Worm (Caenorhabditis elegans) whole organism, early embryonic: ENCODE data around the gene M28.10.

Experiments used
- F13C5.2 ChIP-seq: sonication (generic microtip); optimal IDR thresholded peaks from 2 replicates; lab custom pipeline; 2017; ENCODE audit warnings: mild to moderate bottlenecking, missing genetic modification characterization, inconsistent platforms, missing compliant biosample characterization
- aly-1 ChIP-seq: sonication (generic microtip); optimal IDR thresholded peaks from 2 replicates; lab custom pipeline; 2016; ENCODE audit warnings: missing genetic modification characterization, missing compliant biosample characterization
- ama-1 ChIP-seq: fragments of 150-350 bp; optimal IDR thresholded peaks from 2 replicates; lab custom pipeline; 2014
- ceh-13 ChIP-seq: fragments of 200-800 bp; sonication (Bioruptor generic); optimal IDR thresholded peaks from 2 replicates; lab custom pipeline; 2018; ENCODE audit warnings: mild to moderate bottlenecking, missing genetic modification characterization, missing compliant biosample characterization
- ets-7 ChIP-seq: sonication (generic microtip); optimal IDR thresholded peaks from 2 replicates; lab custom pipeline; 2016; ENCODE audit warnings: missing genotype, missing genetic modification characterization, missing compliant biosample characterization
- hmbx-1 ChIP-seq: sonication (generic microtip); optimal IDR thresholded peaks from 2 replicates; lab custom pipeline; 2016; ENCODE audit warnings: mild to moderate bottlenecking, missing genetic modification characterization, missing compliant biosample characterization
- hmg-4 ChIP-seq: fragments of 200-800 bp; sonication (Bioruptor generic); optimal IDR thresholded peaks from 2 replicates; lab custom pipeline; 2018; ENCODE audit warnings: mild to moderate bottlenecking, missing genetic modification characterization, missing compliant biosample characterization
- pes-1 ChIP-seq: fragments of 200-800 bp; sonication (Bioruptor generic); IDR thresholded peaks from 2 replicates; pipeline ENCODE4 v1.3.6; 2022; ENCODE audit warnings: missing genetic modification reagents, missing genetic modification characterization, missing compliant biosample characterization
- scrt-1 ChIP-seq: fragments of 200-800 bp; sonication (Bioruptor generic); IDR thresholded peaks from 2 replicates; pipeline ENCODE4 v1.3.6; 2022; ENCODE audit warnings: missing genetic modification characterization, missing compliant biosample characterization
- tbx-11 ChIP-seq: fragments of 200-800 bp; sonication (Bioruptor generic); IDR thresholded peaks from 2 replicates; pipeline ENCODE4 v1.3.6; 2022; ENCODE audit warnings: missing genetic modification characterization, missing compliant biosample characterization
- tra-4 ChIP-seq: sonication (generic microtip); optimal IDR thresholded peaks from 2 replicates; lab custom pipeline; 2017; ENCODE audit warnings: missing genetic modification characterization, missing compliant biosample characterization

DNA sequence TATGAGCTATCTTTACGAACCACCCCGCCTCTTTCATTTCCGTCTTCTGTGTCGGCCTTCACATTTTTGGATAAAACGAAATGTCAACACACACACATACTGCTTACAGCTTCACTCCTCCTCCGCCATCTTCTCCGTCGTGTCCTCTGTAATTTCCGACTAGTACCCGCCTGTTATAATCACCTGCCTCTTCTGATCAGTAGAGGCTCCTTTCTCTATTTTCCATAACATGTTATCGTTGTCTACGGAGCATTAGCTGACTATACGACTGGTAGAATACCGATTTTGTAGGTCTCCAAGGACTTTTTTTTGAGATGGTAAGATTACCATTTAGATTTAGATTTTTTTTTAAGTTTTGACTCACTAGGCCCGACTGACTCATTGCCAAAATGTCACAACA lies 37.6 kb downstream of the M28.10 start:
- TF ChIP-seq tra-4 (tag; lab: Kevin White, UChicago) (no peak), scrt-1 (GFP tag; lab: Robert Waterston, UW) (no peak), aly-1 (tag; lab: Kevin White, UChicago) (no peak), tbx-11 (GFP tag; lab: Robert Waterston, UW) (no peak), ama-1 (lab: Kevin White, UChicago) (no peak), pes-1 (GFP tag; lab: Robert Waterston, UW) (no peak), ceh-13 (GFP tag; lab: Kevin White, UChicago) (no peak), F13C5.2 (tag; lab: Kevin White, UChicago) (no peak), hmg-4 (GFP tag; lab: Kevin White, UChicago) (no peak), hmbx-1 (no peak), ets-7 (tag; lab: Kevin White, UChicago) (no peak)
